Worm (Caenorhabditis elegans): Measurements from ENCODE around the gene C50D2.2.

DNA sequence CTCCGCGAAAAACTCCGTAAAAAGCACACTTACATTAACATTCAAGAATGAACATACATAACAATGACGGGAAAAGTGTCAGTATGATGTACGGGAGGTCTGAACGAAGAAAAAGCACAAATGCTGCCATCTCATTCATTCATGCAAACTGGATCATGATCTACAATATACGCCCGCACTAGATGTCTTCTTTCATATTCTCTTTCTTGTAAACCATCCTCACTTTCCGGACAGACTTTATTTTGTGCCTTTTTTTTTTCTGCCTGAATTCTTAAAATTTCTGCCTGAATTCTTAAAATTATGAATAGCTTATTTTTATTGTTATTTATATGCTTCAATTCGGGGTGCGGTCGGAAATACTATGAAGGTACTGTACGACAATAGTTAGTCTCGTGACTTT, 26.2 kb downstream of the C50D2.2 start, which contains the start of gene K10B4.1:
- TF ChIP-seq ceh-82 (tag; optimal IDR thresholded peaks at IDR 0.05) (no peak), nhr-237 (tag; optimal IDR thresholded peaks at IDR 0.05) (no peak), ztf-11 (tag; optimal IDR thresholded peaks at IDR 0.05) (no peak), irx-1 (tag; optimal IDR thresholded peaks at IDR 0.05) (no peak)

Measured in whole organism, L1 larva.